Worm (Caenorhabditis elegans): Measurements from ENCODE around the gene nhr-40.

- TF ChIP-seq tra-1 (GFP tag; IDR thresholded peaks at IDR 0.05) (no peak), Y48G9A.11 (GFP tag; IDR thresholded peaks at IDR 0.05) (no peak), jun-1 (tag; optimal IDR thresholded peaks at IDR 0.05) (no peak), egl-43 (GFP tag; IDR thresholded peaks at IDR 0.05) (no peak), fos-1 (tag; optimal IDR thresholded peaks at IDR 0.05) (no peak), mep-1 (tag; optimal IDR thresholded peaks at IDR 0.05) (no peak), zag-1 (tag; optimal IDR thresholded peaks at IDR 0.05) (no peak)
These were observed at the start of gene nhr-40, which contains the start of gene T03G6.7 for ce11 chrX:2593703-2594102.
